Fruit fly (Drosophila melanogaster): ENCODE data around the gene CG32409.

Gene CG32409

dm6 chr3L:5940431-5940830 is 41.1 kb downstream of the CG32409 start:
- no peak for TF ChIP-seq H2.0 (GFP tag; IDR thresholded peaks at IDR 0.05)
- no peak for TF ChIP-seq maf-S (GFP tag; optimal IDR thresholded peaks at IDR 0.05)
- TF ChIP-seq sisA (GFP tag; IDR thresholded peaks at IDR 0.05): no peak
- TF ChIP-seq Gsc (GFP tag; IDR thresholded peaks at IDR 0.05): no peak
- TF ChIP-seq gcm (GFP tag; optimal IDR thresholded peaks at IDR 0.05): no peak
- no peak for TF ChIP-seq Hand (GFP tag; optimal IDR thresholded peaks at IDR 0.05)
- no peak for TF ChIP-seq Nf-YA (GFP tag; IDR thresholded peaks at IDR 0.05)
- no peak for TF ChIP-seq tup (GFP tag; optimal IDR thresholded peaks at IDR 0.05)
- TF ChIP-seq slbo (GFP tag; IDR thresholded peaks at IDR 0.05): no peak
- no peak for TF ChIP-seq CG2678 (tag; optimal IDR thresholded peaks at IDR 0.05)
- TF ChIP-seq unpg (GFP tag; optimal IDR thresholded peaks at IDR 0.05): no peak
- TF ChIP-seq ase (GFP tag; IDR thresholded peaks at IDR 0.05): no peak
- no peak for TF ChIP-seq lola (GFP tag; optimal IDR thresholded peaks at IDR 0.05)
- TF ChIP-seq jigr1 (GFP tag; IDR thresholded peaks at IDR 0.05): no peak
- no peak for TF ChIP-seq pita (GFP tag; optimal IDR thresholded peaks at IDR 0.05)
- no peak for TF ChIP-seq ap (GFP tag; IDR thresholded peaks at IDR 0.05)
- no peak for TF ChIP-seq p53 (GFP tag; optimal IDR thresholded peaks at IDR 0.05)
- no peak for TF ChIP-seq cwo (GFP tag; optimal IDR thresholded peaks at IDR 0.05)
- no peak for TF ChIP-seq CG13296 (GFP tag; optimal IDR thresholded peaks at IDR 0.05)

- no peak for TF ChIP-seq CG31224 (GFP tag; IDR thresholded peaks at IDR 0.05)
- no peak for TF ChIP-seq Eip74EF (GFP tag; optimal IDR thresholded peaks at IDR 0.05)
- TF ChIP-seq CG16813 (GFP tag; IDR thresholded peaks at IDR 0.05; ENCODE audit: partially characterized antibody): no peak
- TF ChIP-seq wdn (GFP tag; IDR thresholded peaks at IDR 0.05): no peak
- TF ChIP-seq bsh (GFP tag; optimal IDR thresholded peaks at IDR 0.05): peak in 1 of 2 experiments; percentile 42
- no peak for TF ChIP-seq mirr (GFP tag; optimal IDR thresholded peaks at IDR 0.05)
- no peak for TF ChIP-seq Dref (GFP tag; IDR thresholded peaks at IDR 0.05)
- no peak for TF ChIP-seq bab2 (GFP tag; optimal IDR thresholded peaks at IDR 0.05)
- no peak for TF ChIP-seq Oaz (GFP tag; IDR thresholded peaks at IDR 0.05)
- no peak for TF ChIP-seq Optix (GFP tag; IDR thresholded peaks at IDR 0.05)
- no peak for TF ChIP-seq CG43689 (GFP tag; IDR thresholded peaks at IDR 0.05)
- TF ChIP-seq az2 (GFP tag; optimal IDR thresholded peaks at IDR 0.05): no peak
- no peak for TF ChIP-seq Dfd (GFP tag; optimal IDR thresholded peaks at IDR 0.05)
- TF ChIP-seq Drgx (GFP tag; IDR thresholded peaks at IDR 0.05): 0 out of 2 replicates have a peak, but pooled peaks have one; percentile 18
- no peak for TF ChIP-seq insv (GFP tag; optimal IDR thresholded peaks at IDR 0.05)
- TF ChIP-seq ttk (GFP tag; IDR thresholded peaks at IDR 0.05): no peak
- TF ChIP-seq CG18619 (GFP tag; optimal IDR thresholded peaks at IDR 0.05): no peak
Measured at dm6 chr3L:5941086-5941485, 41.8 kb downstream of the CG32409 start.

dm6 chr3L:5941508-5941907 is 42.2 kb downstream of the CG32409 start:
- no peak for TF ChIP-seq toy (GFP tag; IDR thresholded peaks at IDR 0.05)
- peak; percentile 32 for TF ChIP-seq Drgx (GFP tag; IDR thresholded peaks at IDR 0.05)

dm6 chr3L:5943348-5943904 is 44.1 kb downstream of the CG32409 start:
- TF ChIP-seq nom (GFP tag; optimal IDR thresholded peaks at IDR 0.05): peak; percentile 89
- no peak for TF ChIP-seq cad (GFP tag; optimal IDR thresholded peaks at IDR 0.05)
- TF ChIP-seq bsh (GFP tag; optimal IDR thresholded peaks at IDR 0.05): peak in 1 of 2 experiments; percentile 66
